Fruit fly (Drosophila melanogaster): ENCODE data around the gene Uqcc1.

Uqcc1 gene

DNA sequence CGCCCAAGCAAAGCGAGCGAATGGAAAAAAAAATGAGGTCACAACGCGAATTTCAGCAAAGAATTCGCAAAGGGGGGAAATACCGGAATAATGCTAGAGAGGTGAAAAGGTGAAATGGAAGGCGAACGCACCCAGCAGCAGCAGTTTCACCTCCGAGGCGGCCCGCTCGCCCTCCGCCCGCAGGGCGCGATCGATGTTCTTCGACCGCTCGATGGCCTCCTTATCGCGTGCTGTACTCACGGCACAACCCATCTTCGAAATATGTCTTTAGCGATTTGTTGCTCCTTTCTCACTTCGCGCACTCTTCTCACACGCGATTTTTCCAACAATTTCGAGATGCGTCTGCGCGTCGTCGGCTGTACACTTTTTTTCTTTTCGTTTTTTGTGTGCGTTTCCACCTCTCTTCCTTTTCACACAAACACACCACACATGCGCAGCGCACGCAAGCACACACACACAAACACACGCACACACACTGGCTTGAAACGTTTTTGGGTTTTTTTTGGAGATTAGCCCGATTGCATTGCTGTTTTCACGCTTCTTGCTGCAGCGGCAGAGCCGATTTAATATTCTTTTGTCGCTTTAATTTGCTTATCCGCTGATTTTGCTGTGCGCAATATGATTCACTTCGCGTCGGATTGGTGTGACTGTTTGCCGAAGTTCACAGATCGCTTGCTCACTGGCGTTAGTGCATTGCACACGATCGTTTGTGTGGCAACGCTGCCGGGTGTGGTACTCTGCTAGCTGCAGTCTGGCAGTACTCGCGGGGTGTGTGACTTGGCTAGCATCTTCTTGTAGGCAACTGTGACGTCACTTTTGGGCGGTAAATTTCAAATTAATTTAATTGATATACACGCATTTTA is 21.7 kb upstream of the Uqcc1 start, which contains the start of gene Galphai (continued):
- TF ChIP-seq D (optimal IDR thresholded peaks at IDR 0.05) (peak; percentile 53), D (GFP tag; optimal IDR thresholded peaks at IDR 0.05) (no peak), CG15514 (GFP tag; optimal IDR thresholded peaks at IDR 0.05) (peak; percentile 92), sug (tag; optimal IDR thresholded peaks at IDR 0.05) (peak; percentile 50), zen (tag; optimal IDR thresholded peaks at IDR 0.05) (peak; percentile 64), da (GFP tag; optimal IDR thresholded peaks at IDR 0.05) (no peak), CG31365 (tag; optimal IDR thresholded peaks at IDR 0.05) (peak; percentile 58), CG4617 (GFP tag; optimal IDR thresholded peaks at IDR 0.05; ENCODE audit: borderline replicate concordance) (peak; percentile 91)

DNA sequence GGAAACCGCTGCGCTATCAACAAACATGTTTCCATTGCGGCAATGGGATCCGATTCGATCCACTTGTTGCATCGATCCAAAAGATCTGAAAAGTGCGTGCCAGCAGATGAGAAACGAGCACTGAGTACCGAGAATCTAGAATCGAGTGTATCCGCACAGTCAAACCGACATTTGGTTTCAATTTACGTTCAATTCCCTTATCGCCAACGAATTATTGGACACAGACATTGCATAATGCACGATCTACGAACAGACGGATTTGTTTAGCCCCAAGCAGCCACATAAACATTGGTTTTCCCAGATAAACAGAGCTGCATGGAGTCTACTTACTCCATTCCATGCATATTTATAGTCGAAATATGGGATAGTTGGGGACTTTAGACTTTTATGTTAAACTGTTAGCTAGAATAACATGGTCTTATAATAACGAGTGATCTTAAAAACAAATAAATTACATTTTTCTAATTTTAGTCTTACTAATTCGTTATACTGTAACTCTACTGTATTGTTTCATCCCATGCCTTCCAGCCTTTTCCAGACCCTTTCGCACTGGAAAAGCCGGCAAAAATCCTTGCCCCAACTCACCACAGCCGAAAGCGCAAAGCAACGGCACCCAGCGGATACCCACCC is 21.0 kb upstream of the Uqcc1 start:
- TF ChIP-seq D (optimal IDR thresholded peaks at IDR 0.05), result peak; percentile 25
- no peak for TF ChIP-seq D (GFP tag; optimal IDR thresholded peaks at IDR 0.05)
- TF ChIP-seq CG2129 (GFP tag; IDR thresholded peaks at IDR 0.05; ENCODE audit: partially characterized antibody), result no peak
- peak; percentile 29; the same call in 1 of the 2 replicates for TF ChIP-seq Xrp1 (GFP tag; IDR thresholded peaks at IDR 0.05)
- TF ChIP-seq chm (GFP tag; IDR thresholded peaks at IDR 0.05), result 0 out of 2 replicates have a peak, but pooled peaks have one; percentile 24
- TF ChIP-seq CG32772 (GFP tag; IDR thresholded peaks at IDR 0.05), result 0 out of 2 replicates have a peak, but pooled peaks have one; percentile 6
- TF ChIP-seq row (GFP tag; IDR thresholded peaks at IDR 0.05), result 0 out of 3 replicates have a peak, but pooled peaks have one; percentile 10
- peak; percentile 81 for TF ChIP-seq kah (GFP tag; optimal IDR thresholded peaks at IDR 0.05)
- peak in 1 of 3 experiments; percentile 20 for TF ChIP-seq Stat92E (GFP tag; optimal IDR thresholded peaks at IDR 0.05)
- no peak for TF ChIP-seq Max (GFP tag; optimal IDR thresholded peaks at IDR 0.05)
- TF ChIP-seq eve (GFP tag; optimal IDR thresholded peaks at IDR 0.05), result peak in 1 of 2 experiments; percentile 61
- peak; percentile 11 for TF ChIP-seq CG10979 (tag; optimal IDR thresholded peaks at IDR 0.05)
- TF ChIP-seq lilli (GFP tag; optimal IDR thresholded peaks at IDR 0.05), result no peak
- TF ChIP-seq CG31224 (GFP tag; IDR thresholded peaks at IDR 0.05), result no peak
- peak; percentile 75 for TF ChIP-seq grau (tag; optimal IDR thresholded peaks at IDR 0.05)
- TF ChIP-seq Pdp1 (GFP tag; optimal IDR thresholded peaks at IDR 0.05), result peak in 1 of 2 experiments; percentile 95
- peak; percentile 8 for TF ChIP-seq gem (tag; optimal IDR thresholded peaks at IDR 0.05)
- peak; percentile 94 for TF ChIP-seq CG15601 (tag; optimal IDR thresholded peaks at IDR 0.05)
- TF ChIP-seq sens (GFP tag), result peak; percentile 58

DNA sequence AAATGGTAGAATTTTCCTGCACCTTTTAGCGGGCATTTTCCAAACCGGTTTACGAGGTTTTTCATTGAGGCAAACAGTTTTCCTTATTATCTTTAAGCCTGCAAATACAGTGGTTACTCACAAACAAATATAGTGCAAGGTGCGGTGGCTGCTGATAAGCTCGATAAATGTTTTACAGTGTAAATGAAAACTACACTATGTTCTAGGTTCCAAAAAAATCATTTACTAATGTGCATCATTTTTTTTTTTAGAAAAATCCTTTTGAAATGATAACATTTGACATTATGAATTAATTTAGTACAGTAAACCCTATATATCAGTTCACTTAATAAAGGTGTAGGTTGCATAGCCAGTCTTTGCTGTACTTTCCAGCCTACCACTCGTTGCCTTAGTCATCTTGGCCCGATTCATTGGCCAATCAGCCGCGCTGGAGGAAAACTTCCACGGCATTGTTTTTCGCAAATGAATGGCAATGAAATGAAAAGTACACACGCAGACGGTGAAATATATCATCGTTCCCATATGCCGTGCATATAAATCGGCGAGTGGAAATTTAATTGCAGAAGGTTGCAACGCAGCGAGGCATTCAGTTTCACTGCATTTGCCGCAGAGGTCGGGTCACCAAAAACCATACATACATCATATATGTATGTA is 20.2 kb upstream of the Uqcc1 start:
- TF ChIP-seq MESR4 (GFP tag; optimal IDR thresholded peaks at IDR 0.05) (no peak), Ptx1 (GFP tag; IDR thresholded peaks at IDR 0.05) (peak; percentile 47; the same call in 1 of the 2 replicates), mirr (GFP tag; optimal IDR thresholded peaks at IDR 0.05) (no peak), CG2889 (GFP tag; IDR thresholded peaks at IDR 0.05) (no peak), CG6791 (GFP tag; IDR thresholded peaks at IDR 0.05; ENCODE audit: partially characterized antibody) (no peak), CG13424 (tag; optimal IDR thresholded peaks at IDR 0.05) (no peak), Bgb (GFP tag; IDR thresholded peaks at IDR 0.05; ENCODE audit: partially characterized antibody) (no peak), trh (GFP tag; optimal IDR thresholded peaks at IDR 0.05) (no peak), gce (GFP tag; IDR thresholded peaks at IDR 0.05) (no peak), CG31224 (GFP tag; IDR thresholded peaks at IDR 0.05) (no peak), tup (GFP tag; optimal IDR thresholded peaks at IDR 0.05) (no peak), CG17186 (GFP tag; optimal IDR thresholded peaks at IDR 0.05) (no peak), CG6765 (GFP tag; optimal IDR thresholded peaks at IDR 0.05) (no peak), corto (GFP tag; optimal IDR thresholded peaks at IDR 0.05) (no peak), Usf (GFP tag; optimal IDR thresholded peaks at IDR 0.05) (no peak), CG8944 (GFP tag; optimal IDR thresholded peaks at IDR 0.05) (no peak), Doc2 (GFP tag; IDR thresholded peaks at IDR 0.05) (no peak), cato (GFP tag; optimal IDR thresholded peaks at IDR 0.05; ENCODE audit: borderline replicate concordance) (no peak), CG1603 (tag; optimal IDR thresholded peaks at IDR 0.05) (no peak), Dp (GFP tag; optimal IDR thresholded peaks at IDR 0.05) (no peak)
